Worm (Caenorhabditis elegans) whole organism, mixed stage, embryonic: ENCODE measurements around the gene kel-1.
A peak's percentile ranks its signal among the peaks of the same experiment; 100 is the strongest.
"Not testable (repeated sequence)": the region's sequence is repeated elsewhere in the genome, so short reads cannot be mapped to it uniquely, and the experiment has no call there.

Source experiments
- M03D4.4 ChIP-seq: sonication (generic microtip); optimal IDR thresholded peaks from 2 replicates; lab custom pipeline; 2017; ENCODE audit warnings: mild to moderate bottlenecking, missing genetic modification characterization, missing compliant biosample characterization
- blmp-1 ChIP-seq: fragments of 150-350 bp; optimal IDR thresholded peaks from 2 replicates; lab custom pipeline; 2014; ENCODE audit warnings: missing biosample characterization, missing genetic modification characterization
- ceh-39 ChIP-seq: fragments of 150-350 bp; optimal IDR thresholded peaks from 2 replicates; lab custom pipeline; 2014; ENCODE audit warnings: missing biosample characterization, missing genetic modification characterization
- ceh-43 ChIP-seq: fragments of 200-800 bp; sonication (Bioruptor generic); optimal IDR thresholded peaks from 2 replicates; lab custom pipeline; 2018; ENCODE audit warnings: mild to moderate bottlenecking, missing genetic modification characterization, moderate library complexity, missing compliant biosample characterization
- ceh-83 ChIP-seq: fragments of 200-800 bp; sonication (Bioruptor generic); optimal IDR thresholded peaks from 2 replicates; lab custom pipeline; 2018; ENCODE audit warnings: mild to moderate bottlenecking, missing genetic modification characterization, missing compliant biosample characterization
- ces-1 ChIP-seq: fragments of 150-350 bp; optimal IDR thresholded peaks from 2 replicates; lab custom pipeline; 2014; ENCODE audit warnings: missing biosample characterization, missing genetic modification reagents, missing genetic modification characterization
- cnd-1 ChIP-seq: fragments of 200-800 bp; sonication (Bioruptor generic); optimal IDR thresholded peaks from 2 replicates; lab custom pipeline; 2018; ENCODE audit warnings: mild to moderate bottlenecking, missing genetic modification characterization, missing compliant biosample characterization
- drap-1 ChIP-seq: fragments of 200-800 bp; sonication (Bioruptor generic); optimal IDR thresholded peaks from 3 replicates; lab custom pipeline; 2018; ENCODE audit warnings: mild to moderate bottlenecking, missing genetic modification characterization, missing compliant biosample characterization
- elt-1 ChIP-seq: sonication (generic microtip); optimal IDR thresholded peaks from 2 replicates; lab custom pipeline; 2017; ENCODE audit warnings: missing genetic modification characterization, mild to moderate bottlenecking, missing compliant biosample characterization, antibody characterized with exemption, moderate library complexity, borderline replicate concordance; ENCODE audit not compliant: insufficient read depth
- elt-3 ChIP-seq: fragments of 150-350 bp; optimal IDR thresholded peaks from 2 replicates; lab custom pipeline; 2014; ENCODE audit warnings: missing biosample characterization, missing genetic modification characterization
- hlh-1 ChIP-seq: fragments of 150-350 bp; optimal IDR thresholded peaks from 2 replicates; lab custom pipeline; 2014; ENCODE audit warnings: missing biosample characterization, missing genetic modification reagents, missing genetic modification characterization
- lin-13 ChIP-seq: fragments of 150-350 bp; optimal IDR thresholded peaks from 2 replicates; lab custom pipeline; 2014; ENCODE audit warnings: missing biosample characterization, missing genetic modification characterization
- lin-32 ChIP-seq: fragments of 200-800 bp; sonication (Bioruptor generic); optimal IDR thresholded peaks from 2 replicates; lab custom pipeline; 2018; ENCODE audit warnings: mild to moderate bottlenecking, missing genetic modification characterization, missing compliant biosample characterization
- mep-1 ChIP-seq: fragments of 150-350 bp; optimal IDR thresholded peaks from 2 replicates; lab custom pipeline; 2017; ENCODE audit warnings: missing biosample characterization, missing genetic modification reagents, missing genetic modification characterization, inconsistent platforms
- mls-2 ChIP-seq: sonication (generic microtip); optimal IDR thresholded peaks from 2 replicates; lab custom pipeline; 2016; ENCODE audit warnings: mild to moderate bottlenecking, missing genetic modification characterization, moderate library complexity, missing compliant biosample characterization
- nhr-12 ChIP-seq: fragments of 150-350 bp; optimal IDR thresholded peaks from 2 replicates; lab custom pipeline; 2014; ENCODE audit warnings: missing biosample characterization, missing genetic modification characterization
- nhr-2 ChIP-seq: fragments of 150-350 bp; optimal IDR thresholded peaks from 2 replicates; lab custom pipeline; 2014; ENCODE audit warnings: missing biosample characterization, missing genetic modification characterization
- nhr-237 ChIP-seq: fragments of 150-350 bp; optimal IDR thresholded peaks from 2 replicates; lab custom pipeline; 2014; ENCODE audit warnings: missing biosample characterization, missing genetic modification characterization
- nhr-28 ChIP-seq: fragments of 150-350 bp; optimal IDR thresholded peaks from 2 replicates; lab custom pipeline; 2014; ENCODE audit warnings: missing biosample characterization, missing genetic modification characterization
- nhr-76 ChIP-seq: sonication (generic microtip); optimal IDR thresholded peaks from 2 replicates; lab custom pipeline; 2017; ENCODE audit warnings: missing biosample characterization, missing genetic modification characterization
- pha-4 ChIP-seq: fragments of 150-350 bp; optimal IDR thresholded peaks from 2 replicates; lab custom pipeline; 2018; ENCODE audit warnings: missing biosample characterization, missing genetic modification reagents, missing genetic modification characterization
- sem-2 ChIP-seq: fragments of 200-800 bp; sonication (Bioruptor generic); optimal IDR thresholded peaks from 2 replicates; lab custom pipeline; 2018; ENCODE audit warnings: mild to moderate bottlenecking, missing genetic modification characterization, missing compliant biosample characterization
- snpc-4 ChIP-seq: fragments of 150-350 bp; optimal IDR thresholded peaks from 2 replicates; lab custom pipeline; 2014; ENCODE audit warnings: missing biosample characterization, missing genetic modification characterization
- sptf-1 ChIP-seq: sonication (generic microtip); optimal IDR thresholded peaks from 2 replicates; lab custom pipeline; 2017; ENCODE audit warnings: mild to moderate bottlenecking, missing genetic modification characterization, moderate library complexity, missing compliant biosample characterization
- tbx-8 ChIP-seq: fragments of 200-800 bp; sonication (Bioruptor generic); optimal IDR thresholded peaks from 2 replicates; lab custom pipeline; 2018; ENCODE audit warnings: mild to moderate bottlenecking, missing genetic modification characterization, moderate library complexity, missing compliant biosample characterization
- unc-39 ChIP-seq: fragments of 150-350 bp; optimal IDR thresholded peaks from 2 replicates; lab custom pipeline; 2014; ENCODE audit warnings: missing biosample characterization, missing genetic modification characterization
- unc-62 ChIP-seq: fragments of 150-350 bp; optimal IDR thresholded peaks from 2 replicates; lab custom pipeline; 2014; ENCODE audit warnings: missing biosample characterization, missing genetic modification reagents, missing genetic modification characterization
- zip-8 ChIP-seq: fragments of 150-350 bp; optimal IDR thresholded peaks from 2 replicates; lab custom pipeline; 2014; ENCODE audit warnings: missing biosample characterization, missing genetic modification characterization
- ztf-11 ChIP-seq: fragments of 150-350 bp; optimal IDR thresholded peaks from 2 replicates; lab custom pipeline; 2014; ENCODE audit warnings: missing biosample characterization, missing genetic modification characterization

The kel-1 gene

ce11 chrII:11695161-11695944, 6.6 kb downstream of the kel-1 start, which contains the start of gene tars-1:
tars-1 (minus strand) TSS chrII:11695657.
- not testable (repeated sequence) for TF ChIP-seq snpc-4; sptf-1 (tag; lab: Kevin White, UChicago); mep-1
- TF ChIP-seq, all 35 proteins: peak for 0; not testable (repeated sequence) for 35

- TF ChIP-seq cnd-1 (tag; lab: Kevin White, UChicago), result no peak
- no peak for TF ChIP-seq tbx-8 (GFP tag; lab: Kevin White, UChicago)
Measured at ce11 chrII:11695945-11696270, 7.2 kb downstream of the kel-1 start, which contains the start of gene xpf-1. xpf-1 (plus strand) TSS chrII:11696171.

- TF ChIP-seq elt-3 (tag; lab: Kevin White, UChicago), result no peak
- TF ChIP-seq snpc-4, result no peak
- no peak for TF ChIP-seq cnd-1 (tag; lab: Kevin White, UChicago)
- TF ChIP-seq sptf-1 (tag; lab: Kevin White, UChicago), result no peak
- no peak for TF ChIP-seq sem-2 (GFP tag; lab: Kevin White, UChicago)
- no peak for TF ChIP-seq nhr-2 (tag; lab: Kevin White, UChicago)
- TF ChIP-seq hlh-1 (tag; lab: Kevin White, UChicago), result no peak
- no peak for TF ChIP-seq ceh-43 (GFP tag; lab: Kevin White, UChicago)
- no peak for TF ChIP-seq unc-39
- no peak for TF ChIP-seq pha-4 (tag; lab: Kevin White, UChicago)
- TF ChIP-seq nhr-76 (tag; lab: Kevin White, UChicago), result no peak
- no peak for TF ChIP-seq ztf-11 (tag; lab: Kevin White, UChicago)
- TF ChIP-seq nhr-237, result no peak
- no peak for TF ChIP-seq tbx-8 (GFP tag; lab: Kevin White, UChicago)
- no peak for TF ChIP-seq zip-8 (tag; lab: Kevin White, UChicago)
- TF ChIP-seq blmp-1 (tag; lab: Kevin White, UChicago), result no peak
Measured at ce11 chrII:11700200-11700599, 11.5 kb downstream of the kel-1 start, which contains the start of gene inos-1. inos-1 (minus strand) TSS chrII:11700300.

ce11 chrII:11700635-11701034, 11.9 kb downstream of the kel-1 start:
- TF ChIP-seq pha-4 (tag; lab: Kevin White, UChicago) (no peak), mep-1 (no peak), ztf-11 (tag; lab: Kevin White, UChicago) (no peak), mls-2 (tag; lab: Kevin White, UChicago) (no peak), unc-39 (no peak), lin-32 (GFP tag; lab: Kevin White, UChicago) (no peak), nhr-12 (no peak), drap-1 (GFP tag; lab: Kevin White, UChicago) (no peak), elt-3 (tag; lab: Kevin White, UChicago) (no peak)
- TF ChIP-seq, all 35 proteins: peak for 0

- TF ChIP-seq nhr-28 (tag; lab: Kevin White, UChicago) (no peak), ceh-83 (GFP tag; lab: Kevin White, UChicago) (no peak), nhr-237 (no peak), ces-1 (GFP tag; lab: Kevin White, UChicago) (no peak), elt-1 (no peak)
Measured at ce11 chrII:11705787-11706186, 17.0 kb downstream of the kel-1 start, which contains the start of gene VF13D12L.3. VF13D12L.3 (plus strand) TSS chrII:11706009.

ce11 chrII:11709464-11709863, 20.7 kb downstream of the kel-1 start, which contains the start of gene fcmt-1:
fcmt-1 (minus strand) TSS chrII:11709564.
- no peak for TF ChIP-seq ceh-39
- TF ChIP-seq mls-2 (tag; lab: Kevin White, UChicago), result no peak

- TF ChIP-seq lin-13, result no peak
- TF ChIP-seq M03D4.4 (tag; lab: Kevin White, UChicago), result no peak
- no peak for TF ChIP-seq elt-1
- TF ChIP-seq blmp-1 (tag; lab: Kevin White, UChicago), result peak; percentile 52
- no peak for TF ChIP-seq unc-39
- TF ChIP-seq nhr-28 (tag; lab: Kevin White, UChicago), result no peak
- TF ChIP-seq sem-2 (GFP tag; lab: Kevin White, UChicago), result no peak
- TF ChIP-seq lin-32 (GFP tag; lab: Kevin White, UChicago), result no peak
- TF ChIP-seq unc-62 (GFP tag; lab: Kevin White, UChicago), result no peak
Measured at ce11 chrII:11710771-11711170, 22.0 kb downstream of the kel-1 start.
